Worm (Caenorhabditis elegans) whole organism, L3 larva: Measurements from ENCODE around the gene R09H10.2.

Source experiments
- R02D3.7 ChIP-seq: fragments of 150-350 bp; optimal IDR thresholded peaks from 2 replicates; lab custom pipeline; 2014; ENCODE audit warnings: missing biosample characterization, missing genetic modification characterization
- aly-2 ChIP-seq: fragments of 150-350 bp; optimal IDR thresholded peaks from 2 replicates; lab custom pipeline; 2014; ENCODE audit warnings: missing biosample characterization, missing genetic modification characterization
- ama-1 ChIP-seq: fragments of 150-350 bp; optimal IDR thresholded peaks from 2 replicates; lab custom pipeline; 2018
- elt-2 ChIP-seq: sonication (generic microtip); optimal IDR thresholded peaks from 2 replicates; lab custom pipeline; 2016; ENCODE audit warnings: missing genetic modification reagents, mild to moderate bottlenecking, missing genetic modification characterization, missing compliant biosample characterization
- eor-1 ChIP-seq, 2 experiments: fragments of 150-350 bp; optimal IDR thresholded peaks; 2 replicates each; lab custom pipeline; 2014 to 2018; ENCODE audit warnings: missing biosample characterization in 2 of 2, missing genetic modification characterization in 2 of 2

ce11 chrIV:10614918-10615477 is 12.3 kb downstream of the R09H10.2 start, which contains the start of gene ptr-14:
- peak; percentile 11 for TF ChIP-seq ama-1 (lab: Kevin White, UChicago)
- TF ChIP-seq R02D3.7 (tag; lab: Kevin White, UChicago): no peak
- no peak for TF ChIP-seq eor-1 (tag; optimal IDR thresholded peaks at IDR 0.05; lab: Kevin White, UChicago)
- TF ChIP-seq elt-2: no peak
- no peak for TF ChIP-seq aly-2 (tag; lab: Kevin White, UChicago)
